Worm (Caenorhabditis elegans) whole organism, L4 larva: ENCODE data around the gene ddx-17.
A peak's percentile ranks its signal among the peaks of the same experiment; 100 is the strongest.

Experiments used
- F26F4.8 ChIP-seq: fragments of 200-800 bp; sonication (Bioruptor generic); conservative IDR thresholded peaks from 2 replicates; pipeline ENCODE4 v1.3.6; 2022; ENCODE audit warnings: missing genetic modification characterization, missing compliant biosample characterization
- F44E2.7 ChIP-seq: fragments of 200-800 bp; sonication (Bioruptor generic); IDR thresholded peaks from 2 replicates; pipeline ENCODE4 v2.1.2; 2022; ENCODE audit warnings: missing genetic modification characterization, missing compliant biosample characterization
- F49E8.2 ChIP-seq: sonication (generic microtip); optimal IDR thresholded peaks from 2 replicates; lab custom pipeline; 2016; ENCODE audit warnings: missing compliant biosample characterization, mild to moderate bottlenecking, missing genetic modification characterization, borderline replicate concordance
- R02D3.7 ChIP-seq: fragments of 150-350 bp; sonication (generic microtip); optimal IDR thresholded peaks from 3 replicates; lab custom pipeline; 2014; ENCODE audit warnings: missing biosample characterization, missing genetic modification characterization
- Y48G9A.11 ChIP-seq: fragments of 200-800 bp; sonication (Bioruptor generic); IDR thresholded peaks from 2 replicates; pipeline ENCODE4 v1.3.6; 2022; ENCODE audit warnings: missing genetic modification reagents, missing genetic modification characterization, missing compliant biosample characterization
- Y5F2A.4 ChIP-seq: fragments of 200-800 bp; sonication (Bioruptor generic); optimal IDR thresholded peaks from 2 replicates; lab custom pipeline; 2018; ENCODE audit warnings: mild to moderate bottlenecking, missing genetic modification characterization, missing compliant biosample characterization
- ZK546.5 ChIP-seq, 2 experiments: sonication (generic microtip); optimal IDR thresholded peaks; 2 replicates each; lab custom pipeline; 2017; ENCODE audit warnings: missing biosample characterization in 2 of 2, missing genetic modification characterization in 2 of 2
- ama-1 ChIP-seq: fragments of 150-350 bp; optimal IDR thresholded peaks from 2 replicates; lab custom pipeline; 2014; ENCODE audit warnings: inconsistent platforms, mixed read lengths
- arid-1 ChIP-seq: fragments of 200-800 bp; sonication (Bioruptor generic); conservative IDR thresholded peaks from 2 replicates; pipeline ENCODE4 v1.3.6; 2022; ENCODE audit warnings: missing genetic modification reagents, missing genetic modification characterization, missing compliant biosample characterization
- attf-4 ChIP-seq: sonication (generic microtip); optimal IDR thresholded peaks from 3 replicates; lab custom pipeline; 2017; ENCODE audit warnings: missing biosample characterization, missing genetic modification characterization
- ceh-44 ChIP-seq: fragments of 200-800 bp; sonication (Bioruptor generic); IDR thresholded peaks from 2 replicates; pipeline ENCODE4 v1.3.6; 2022; ENCODE audit warnings: missing genetic modification reagents, missing genetic modification characterization, missing compliant biosample characterization
- ceh-62 ChIP-seq: sonication (generic microtip); optimal IDR thresholded peaks from 2 replicates; lab custom pipeline; 2017; ENCODE audit warnings: missing biosample characterization, missing genetic modification characterization
- cey-2 ChIP-seq: sonication (generic microtip); optimal IDR thresholded peaks from 3 replicates; lab custom pipeline; 2017; ENCODE audit warnings: missing genetic modification characterization, mild to moderate bottlenecking, missing compliant biosample characterization, antibody characterized with exemption, borderline replicate concordance; ENCODE audit not compliant: insufficient read depth
- daf-16 ChIP-seq, 3 experiments: sonication (generic microtip); optimal IDR thresholded peaks; 2 replicates each; lab custom pipeline; 2016 to 2017; ENCODE audit warnings: missing genetic modification characterization in 3 of 3, missing genetic modification reagents in 3 of 3, mild to moderate bottlenecking in 2 of 3, missing compliant biosample characterization in 2 of 3, missing biosample characterization in 1 of 3, moderate library complexity in 1 of 3
- daf-8 ChIP-seq: fragments of 200-800 bp; sonication (Bioruptor generic); IDR thresholded peaks from 2 replicates; pipeline ENCODE4 v1.3.6; 2022; ENCODE audit warnings: missing genetic modification characterization, missing compliant biosample characterization
- dmd-8 ChIP-seq: fragments of 200-800 bp; sonication (Bioruptor generic); IDR thresholded peaks from 2 replicates; pipeline ENCODE4 v1.3.6; 2022; ENCODE audit warnings: missing genetic modification characterization, missing compliant biosample characterization
- dmd-9 ChIP-seq: fragments of 200-800 bp; sonication (Bioruptor generic); IDR thresholded peaks from 2 replicates; pipeline ENCODE4 v1.3.6; 2022; ENCODE audit warnings: missing genetic modification reagents, missing genetic modification characterization, missing compliant biosample characterization
- duxl-1 ChIP-seq: sonication (generic microtip); optimal IDR thresholded peaks from 2 replicates; lab custom pipeline; 2016; ENCODE audit warnings: mild to moderate bottlenecking, missing genetic modification characterization, moderate library complexity, missing compliant biosample characterization; ENCODE audit not compliant: poor library complexity
- dve-1 ChIP-seq: sonication (generic microtip); optimal IDR thresholded peaks from 2 replicates; lab custom pipeline; 2017; ENCODE audit warnings: antibody characterized with exemption, mild to moderate bottlenecking, missing genetic modification characterization, missing compliant biosample characterization; ENCODE audit not compliant: insufficient read depth
- egl-27 ChIP-seq: sonication (generic microtip); optimal IDR thresholded peaks from 3 replicates; lab custom pipeline; 2017; ENCODE audit warnings: missing biosample characterization, missing genetic modification reagents, missing genetic modification characterization
- egl-43 ChIP-seq: fragments of 200-800 bp; sonication (Bioruptor generic); IDR thresholded peaks from 2 replicates; pipeline ENCODE4 v1.3.6; 2022; ENCODE audit warnings: missing genetic modification reagents, missing genetic modification characterization, missing compliant biosample characterization
- fos-1 ChIP-seq: fragments of 150-350 bp; optimal IDR thresholded peaks from 2 replicates; lab custom pipeline; 2014; ENCODE audit warnings: missing biosample characterization, missing genetic modification characterization
- hlh-11 ChIP-seq: fragments of 200-800 bp; sonication (Bioruptor generic); optimal IDR thresholded peaks from 2 replicates; lab custom pipeline; 2018; ENCODE audit warnings: mild to moderate bottlenecking, missing genetic modification characterization, missing compliant biosample characterization
- hmg-1.1 ChIP-seq: fragments of 200-800 bp; sonication (Bioruptor generic); IDR thresholded peaks from 2 replicates; pipeline ENCODE4 v1.3.6; 2022; ENCODE audit warnings: missing genetic modification reagents, missing genetic modification characterization, missing compliant biosample characterization
- jun-1 ChIP-seq: fragments of 150-350 bp; optimal IDR thresholded peaks from 2 replicates; lab custom pipeline; 2014; ENCODE audit warnings: missing biosample characterization, missing genetic modification reagents, missing genetic modification characterization
- lin-13 ChIP-seq: fragments of 150-350 bp; optimal IDR thresholded peaks from 2 replicates; lab custom pipeline; 2014; ENCODE audit warnings: missing biosample characterization, missing genetic modification reagents, missing genetic modification characterization
- lin-38 ChIP-seq: fragments of 200-800 bp; sonication (Bioruptor generic); IDR thresholded peaks from 2 replicates; pipeline ENCODE4 v1.3.6; 2022; ENCODE audit warnings: missing genetic modification reagents, missing genetic modification characterization, missing compliant biosample characterization
- lir-3 ChIP-seq: sonication (generic microtip); optimal IDR thresholded peaks from 2 replicates; lab custom pipeline; 2016; ENCODE audit warnings: mild to moderate bottlenecking, missing genetic modification characterization, missing compliant biosample characterization
- mdt-29 ChIP-seq: fragments of 200-800 bp; sonication (Bioruptor generic); IDR thresholded peaks from 2 replicates; pipeline ENCODE4 v1.3.6; 2022; ENCODE audit warnings: missing genetic modification reagents, missing genetic modification characterization, missing compliant biosample characterization
- mxl-2 ChIP-seq: fragments of 200-800 bp; sonication (Bioruptor generic); conservative IDR thresholded peaks from 2 replicates; pipeline ENCODE4 v1.3.6; 2022; ENCODE audit warnings: missing genetic modification reagents, missing genetic modification characterization, missing compliant biosample characterization
- nhr-10 ChIP-seq: fragments of 150-350 bp; optimal IDR thresholded peaks from 2 replicates; lab custom pipeline; 2014; ENCODE audit warnings: missing biosample characterization, missing genetic modification characterization
- nhr-237 ChIP-seq: sonication (generic microtip); optimal IDR thresholded peaks from 2 replicates; lab custom pipeline; 2017; ENCODE audit warnings: missing biosample characterization, missing genetic modification characterization
- nhr-25 ChIP-seq: sonication (generic microtip); optimal IDR thresholded peaks from 2 replicates; lab custom pipeline; 2017; ENCODE audit warnings: missing genetic modification characterization, mild to moderate bottlenecking, missing compliant biosample characterization, antibody characterized with exemption, moderate library complexity, borderline replicate concordance; ENCODE audit not compliant: insufficient read depth
- nhr-28 ChIP-seq: fragments of 150-350 bp; optimal IDR thresholded peaks from 2 replicates; lab custom pipeline; 2014; ENCODE audit warnings: missing biosample characterization, missing genetic modification characterization
- nhr-41 ChIP-seq: fragments of 200-800 bp; sonication (Bioruptor generic); IDR thresholded peaks from 2 replicates; pipeline ENCODE4 v1.3.6; 2022; ENCODE audit warnings: missing genetic modification reagents, missing genetic modification characterization, missing compliant biosample characterization
- nhr-6 ChIP-seq: fragments of 150-350 bp; optimal IDR thresholded peaks from 2 replicates; lab custom pipeline; 2014; ENCODE audit warnings: missing biosample characterization, missing genetic modification characterization
- nhr-77 ChIP-seq: fragments of 150-350 bp; optimal IDR thresholded peaks from 2 replicates; lab custom pipeline; 2014; ENCODE audit warnings: missing biosample characterization, missing genetic modification characterization
- pha-4 ChIP-seq, 2 experiments: fragments of 150-350 bp in 1 of 2; fragments of 200-800 bp in 1 of 2; sonication (Bioruptor generic) in 1 of 2; IDR thresholded peaks in 1 of 2; optimal IDR thresholded peaks in 1 of 2; 2 replicates each; pipeline versions ENCODE4 v1.3.6 to Lab custom; 2014 to 2022; ENCODE audit warnings: missing genetic modification characterization in 2 of 2, missing genetic modification reagents in 2 of 2, missing biosample characterization in 1 of 2, missing compliant biosample characterization in 1 of 2
- php-3 ChIP-seq: fragments of 200-800 bp; sonication (Bioruptor generic); IDR thresholded peaks from 2 replicates; pipeline ENCODE4 v1.3.6; 2022; ENCODE audit warnings: missing genetic modification reagents, missing genetic modification characterization, missing compliant biosample characterization
- rbr-2 ChIP-seq: sonication (generic microtip); optimal IDR thresholded peaks from 2 replicates; lab custom pipeline; 2016; ENCODE audit warnings: missing genotype, missing genetic modification characterization, missing compliant biosample characterization
- snpc-1.2 ChIP-seq: fragments of 200-800 bp; sonication (Bioruptor generic); IDR thresholded peaks from 2 replicates; pipeline ENCODE4 v1.3.6; 2022; ENCODE audit warnings: missing genetic modification reagents, missing genetic modification characterization, missing compliant biosample characterization
- tag-97 ChIP-seq: fragments of 200-800 bp; sonication (Bioruptor generic); IDR thresholded peaks from 2 replicates; pipeline ENCODE4 v1.3.6; 2022; ENCODE audit warnings: missing genetic modification characterization, missing compliant biosample characterization
- unc-130 ChIP-seq: sonication (generic microtip); optimal IDR thresholded peaks from 2 replicates; lab custom pipeline; 2016; ENCODE audit warnings: missing genetic modification reagents, missing genetic modification characterization, missing compliant biosample characterization
- vab-7 ChIP-seq: fragments of 200-800 bp; sonication (Bioruptor generic); IDR thresholded peaks from 2 replicates; pipeline ENCODE4 v1.3.6; 2022; ENCODE audit warnings: missing genetic modification reagents, missing genetic modification characterization, missing compliant biosample characterization
- zag-1 ChIP-seq: fragments of 150-350 bp; optimal IDR thresholded peaks from 2 replicates; lab custom pipeline; 2014; ENCODE audit warnings: missing biosample characterization, missing genetic modification characterization
- zip-11 ChIP-seq: fragments of 200-800 bp; sonication (Bioruptor generic); IDR thresholded peaks from 2 replicates; pipeline ENCODE4 v1.3.6; 2022; ENCODE audit warnings: missing genetic modification characterization, missing compliant biosample characterization
- ztf-7 ChIP-seq: fragments of 150-350 bp; optimal IDR thresholded peaks from 2 replicates; lab custom pipeline; 2014; ENCODE audit warnings: missing biosample characterization, missing genetic modification characterization

Gene ddx-17

ce11 chrV:14033649-14034048 is 21.8 kb upstream of the ddx-17 start, which contains the start of gene ins-10:
Gene ins-10 (plus strand): TSS chrV:14033949.
- TF ChIP-seq egl-43 (GFP tag; lab: Robert Waterston, UW) (no peak), lin-13 (GFP tag; lab: Kevin White, UChicago) (no peak), vab-7 (GFP tag; lab: Robert Waterston, UW) (no peak), hlh-11 (tag; lab: Kevin White, UChicago) (no peak), nhr-10 (tag; lab: Kevin White, UChicago) (no peak), pha-4 (GFP tag; IDR thresholded peaks at IDR 0.05; lab: Robert Waterston, UW) (no peak), pha-4 (tag; optimal IDR thresholded peaks at IDR 0.05; lab: Kevin White, UChicago) (no peak), F44E2.7 (GFP tag; lab: Robert Waterston, UW) (no peak), unc-130 (no peak), ama-1 (lab: Kevin White, UChicago) (no peak), php-3 (GFP tag; lab: Robert Waterston, UW) (no peak), zip-11 (GFP tag; lab: Robert Waterston, UW) (no peak), Y5F2A.4 (GFP tag; lab: Kevin White, UChicago) (no peak), nhr-41 (GFP tag; lab: Robert Waterston, UW) (no peak), lin-38 (no peak), fos-1 (tag; lab: Kevin White, UChicago) (no peak)

- TF ChIP-seq zag-1 (tag; lab: Kevin White, UChicago) (no peak), dmd-8 (GFP tag; lab: Robert Waterston, UW) (no peak), dmd-9 (GFP tag; lab: Robert Waterston, UW) (peak; percentile 59; the same call in 1 of the 2 replicates), ZK546.5 (tag; optimal IDR thresholded peaks at IDR 0.05; lab: Kevin White, UChicago) (no peak), lir-3 (tag; lab: Kevin White, UChicago) (peak; percentile 32), arid-1 (peak; percentile 58; the same call in 1 of the 2 replicates), daf-8 (GFP tag; lab: Robert Waterston, UW) (no peak), Y48G9A.11 (GFP tag; lab: Robert Waterston, UW) (peak; percentile 74), nhr-25 (tag; lab: Kevin White, UChicago) (no peak), jun-1 (tag; lab: Kevin White, UChicago) (no peak), R02D3.7 (tag; lab: Kevin White, UChicago) (no peak), egl-43 (GFP tag; lab: Robert Waterston, UW) (no peak), nhr-28 (no peak), nhr-6 (tag; lab: Kevin White, UChicago) (no peak), vab-7 (GFP tag; lab: Robert Waterston, UW) (peak; percentile 35), nhr-77 (peak; percentile 16), Y5F2A.4 (GFP tag; lab: Kevin White, UChicago) (peak; percentile 5), rbr-2 (peak; percentile 40), attf-4 (tag; lab: Kevin White, UChicago) (no peak), tag-97 (no peak), nhr-237 (tag; lab: Kevin White, UChicago) (no peak), egl-27 (tag; lab: Kevin White, UChicago) (no peak), ztf-7 (tag; lab: Kevin White, UChicago) (no peak), daf-16 (GFP tag; optimal IDR thresholded peaks at IDR 0.05; lab: Kevin White, UChicago) (peak; percentile 17 to 44), daf-16 (tag; optimal IDR thresholded peaks at IDR 0.05; lab: Kevin White, UChicago) (peak; percentile 56), mdt-29 (peak; percentile 60; the same call in 1 of the 2 replicates), duxl-1 (tag; lab: Kevin White, UChicago) (peak; percentile 89), hmg-1.1 (no peak; the same call in 1 of the 2 replicates), ceh-44 (peak; percentile 81), cey-2 (tag; lab: Kevin White, UChicago) (no peak), lin-13 (GFP tag; lab: Kevin White, UChicago) (no peak), nhr-10 (tag; lab: Kevin White, UChicago) (no peak), dve-1 (tag; lab: Kevin White, UChicago) (peak; percentile 52), mxl-2 (GFP tag; lab: Robert Waterston, UW) (no peak), ceh-62 (tag; lab: Kevin White, UChicago) (no peak), F49E8.2 (peak; percentile 66), snpc-1.2 (GFP tag; lab: Robert Waterston, UW) (peak; percentile 77), F26F4.8 (GFP tag; lab: Robert Waterston, UW) (no peak), ama-1 (lab: Kevin White, UChicago) (peak; percentile 91)
These were observed 16.4 kb upstream of the ddx-17 start for ce11 chrV:14028256-14028743.
